Worm (Caenorhabditis elegans) whole organism, early embryonic: ENCODE measurements around the gene T07F8.4.

Source experiments
- B0310.2 ChIP-seq: sonication (generic microtip); optimal IDR thresholded peaks from 2 replicates; lab custom pipeline; 2016; ENCODE audit warnings: mild to moderate bottlenecking, missing genetic modification characterization, missing compliant biosample characterization
- F13C5.2 ChIP-seq: sonication (generic microtip); optimal IDR thresholded peaks from 2 replicates; lab custom pipeline; 2017; ENCODE audit warnings: mild to moderate bottlenecking, missing genetic modification characterization, inconsistent platforms, missing compliant biosample characterization
- ama-1 ChIP-seq: fragments of 150-350 bp; optimal IDR thresholded peaks from 2 replicates; lab custom pipeline; 2014
- ceh-13 ChIP-seq: fragments of 200-800 bp; sonication (Bioruptor generic); optimal IDR thresholded peaks from 2 replicates; lab custom pipeline; 2018; ENCODE audit warnings: mild to moderate bottlenecking, missing genetic modification characterization, missing compliant biosample characterization
- ceh-36 ChIP-seq: sonication (generic microtip); optimal IDR thresholded peaks from 2 replicates; lab custom pipeline; 2016; ENCODE audit warnings: missing genetic modification characterization, inconsistent platforms, missing compliant biosample characterization
- ets-7 ChIP-seq: sonication (generic microtip); optimal IDR thresholded peaks from 2 replicates; lab custom pipeline; 2016; ENCODE audit warnings: missing genotype, missing genetic modification characterization, missing compliant biosample characterization
- flt-1 ChIP-seq: fragments of 200-800 bp; sonication (Bioruptor generic); IDR thresholded peaks from 2 replicates; pipeline ENCODE4 v1.3.6; 2022; ENCODE audit warnings: missing genetic modification characterization, missing compliant biosample characterization
- hmbx-1 ChIP-seq: sonication (generic microtip); optimal IDR thresholded peaks from 2 replicates; lab custom pipeline; 2016; ENCODE audit warnings: mild to moderate bottlenecking, missing genetic modification characterization, missing compliant biosample characterization
- hmg-4 ChIP-seq: fragments of 200-800 bp; sonication (Bioruptor generic); optimal IDR thresholded peaks from 2 replicates; lab custom pipeline; 2018; ENCODE audit warnings: mild to moderate bottlenecking, missing genetic modification characterization, missing compliant biosample characterization
- hnd-1 ChIP-seq: sonication (generic microtip); optimal IDR thresholded peaks from 2 replicates; lab custom pipeline; 2016; ENCODE audit warnings: missing genetic modification characterization, missing compliant biosample characterization
- sea-1 ChIP-seq: fragments of 200-800 bp; sonication (Bioruptor generic); conservative IDR thresholded peaks from 2 replicates; pipeline ENCODE4 v1.3.6; 2022; ENCODE audit warnings: missing genetic modification characterization, missing compliant biosample characterization
- tbx-11 ChIP-seq: fragments of 200-800 bp; sonication (Bioruptor generic); IDR thresholded peaks from 2 replicates; pipeline ENCODE4 v1.3.6; 2022; ENCODE audit warnings: missing genetic modification characterization, missing compliant biosample characterization
- tbx-37 ChIP-seq: fragments of 200-800 bp; sonication (Bioruptor generic); conservative IDR thresholded peaks from 2 replicates; pipeline ENCODE4 v1.3.6; 2022; ENCODE audit warnings: missing genetic modification reagents, missing genetic modification characterization, missing compliant biosample characterization
- tra-4 ChIP-seq: sonication (generic microtip); optimal IDR thresholded peaks from 2 replicates; lab custom pipeline; 2017; ENCODE audit warnings: missing genetic modification characterization, missing compliant biosample characterization

DNA sequence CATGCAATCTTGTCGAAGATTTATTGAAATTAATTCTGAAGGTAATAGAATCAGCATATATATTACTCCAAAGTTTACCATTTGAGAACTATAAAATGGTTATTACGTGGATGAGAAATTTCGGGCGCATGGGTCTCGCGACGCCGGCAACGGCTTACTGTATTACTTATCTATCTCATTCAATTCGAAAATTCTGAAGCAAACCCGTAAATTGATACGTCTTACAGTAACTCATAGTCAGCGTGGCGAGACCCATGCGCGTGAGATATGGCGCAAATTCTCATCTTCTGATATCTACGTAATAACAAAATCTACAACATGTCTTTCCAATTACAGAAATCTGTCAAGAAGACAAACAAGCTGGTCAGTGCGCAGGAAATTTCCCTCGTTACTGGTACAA is 12.3 kb downstream of the T07F8.4 start:
- TF ChIP-seq ama-1 (lab: Kevin White, UChicago) (no peak), ets-7 (tag; lab: Kevin White, UChicago) (no peak), hmg-4 (GFP tag; lab: Kevin White, UChicago) (no peak), flt-1 (GFP tag; lab: Robert Waterston, UW) (no peak), ceh-13 (no peak), B0310.2 (tag; lab: Kevin White, UChicago) (no peak), hnd-1 (tag; lab: Kevin White, UChicago) (no peak), tbx-37 (GFP tag; lab: Robert Waterston, UW) (no peak), tra-4 (tag; lab: Kevin White, UChicago) (no peak), hmbx-1 (tag; lab: Kevin White, UChicago) (no peak), sea-1 (GFP tag; lab: Robert Waterston, UW) (no peak), tbx-11 (GFP tag; lab: Robert Waterston, UW) (no peak), F13C5.2 (tag; lab: Kevin White, UChicago) (no peak), ceh-36 (tag; lab: Kevin White, UChicago) (no peak)
